Fruit fly (Drosophila melanogaster) whole organism, wandering third instar larva: ENCODE measurements around the gene Gmap.

ENCODE experiments used
- CG32264 ChIP-seq: fragments of 200-800 bp; sonication (Bioruptor generic); optimal IDR thresholded peaks from 2 replicates; lab custom pipeline; 2016; ENCODE audit warnings: missing biosample characterization, missing genetic modification characterization
- Hr78 ChIP-seq: fragments of >200 bp; optimal IDR thresholded peaks from 2 replicates; lab custom pipeline; 2017; ENCODE audit warnings: missing biosample characterization, missing genetic modification characterization
- Myc ChIP-seq: fragments of >200 bp; optimal IDR thresholded peaks from 2 replicates; lab custom pipeline; 2017
- OdsH ChIP-seq: fragments of 200-800 bp; sonication (Bioruptor generic); optimal IDR thresholded peaks from 2 replicates; lab custom pipeline; 2016; ENCODE audit warnings: missing biosample characterization, mild to moderate bottlenecking, missing genetic modification characterization
- Sp1 ChIP-seq: fragments of 200-800 bp; sonication (Bioruptor generic); optimal IDR thresholded peaks from 3 replicates; lab custom pipeline; 2019; ENCODE audit warnings: missing biosample characterization, mild to moderate bottlenecking, missing genetic modification characterization, moderate library complexity
- dmrt93B ChIP-seq: fragments of 200-800 bp; sonication (Bioruptor generic); optimal IDR thresholded peaks from 2 replicates; lab custom pipeline; 2018; ENCODE audit warnings: missing biosample characterization, mild to moderate bottlenecking, missing genetic modification characterization
- h ChIP-seq: fragments of 200-800 bp; sonication (Bioruptor generic); optimal IDR thresholded peaks from 3 replicates; lab custom pipeline; 2016; ENCODE audit warnings: missing biosample characterization, mild to moderate bottlenecking, missing genetic modification characterization
- pan ChIP-seq: fragments of >200 bp; optimal IDR thresholded peaks from 2 replicates; lab custom pipeline; 2017
- psq ChIP-seq: fragments of 200-800 bp; sonication (Bioruptor generic); optimal IDR thresholded peaks from 3 replicates; lab custom pipeline; 2017; ENCODE audit warnings: missing biosample characterization, mild to moderate bottlenecking, missing genetic modification characterization, moderate library complexity

DNA sequence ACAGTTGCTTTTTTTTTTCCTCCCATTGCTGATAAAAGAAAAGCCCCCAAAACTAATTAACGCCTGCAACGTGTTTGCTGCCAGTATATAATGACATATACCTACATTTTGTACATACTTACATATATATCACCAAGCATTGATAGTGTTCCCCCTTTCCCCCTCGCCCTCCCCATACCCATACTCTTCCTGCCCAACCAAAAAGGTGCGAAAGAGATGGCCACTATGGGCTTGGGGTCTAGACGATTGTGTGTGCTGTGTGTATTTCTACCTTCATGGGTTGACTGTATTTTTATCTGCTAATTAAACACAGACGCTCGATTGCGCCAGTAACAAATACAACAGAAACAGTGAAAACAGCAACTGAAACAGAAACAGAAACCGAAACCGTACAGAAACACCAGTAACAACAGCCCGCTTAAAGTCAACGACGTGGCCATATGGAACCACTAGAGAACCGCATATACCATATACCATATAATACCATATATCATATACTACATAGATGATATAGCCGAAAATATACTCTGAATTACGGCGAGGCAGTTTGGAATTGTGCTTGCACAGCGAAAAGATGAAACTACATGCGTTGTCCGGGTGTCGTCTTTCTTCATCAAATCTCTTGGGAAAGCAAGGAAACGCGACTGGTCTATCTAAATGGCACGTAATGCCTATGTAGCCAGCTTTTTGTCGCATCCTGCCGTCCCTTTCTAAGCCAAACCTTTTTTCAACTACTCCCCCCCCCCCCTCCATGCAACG, 10.1 kb downstream of the Gmap start:
- TF ChIP-seq h (GFP tag; lab: Kevin White, UChicago) (no peak), OdsH (GFP tag; lab: Kevin White, UChicago) (no peak), psq (GFP tag; lab: Kevin White, UChicago) (no peak), dmrt93B (GFP tag; lab: Kevin White, UChicago) (no peak), pan (lab: Kevin White, UChicago) (no peak), Myc (lab: Kevin White, UChicago) (no peak), Sp1 (GFP tag; lab: Kevin White, UChicago) (no peak), Hr78 (no peak), CG32264 (GFP tag; lab: Kevin White, UChicago) (no peak)
